Fruit fly (Drosophila melanogaster) whole organism, embryonic: ENCODE measurements around the gene CG8135.
A peak's percentile ranks its signal among the peaks of the same experiment; 100 is the strongest.

ENCODE experiments used
- Atf6 ChIP-seq: fragments of 200-800 bp; sonication (Bioruptor generic); IDR thresholded peaks from 2 replicates; pipeline ENCODE4 v1.3.6; 2022; ENCODE audit warnings: missing biosample characterization, missing genetic modification characterization
- Bdp1 ChIP-seq: fragments of 200-800 bp; sonication (Bioruptor generic); optimal IDR thresholded peaks from 3 replicates; lab custom pipeline; 2016; ENCODE audit warnings: missing biosample characterization, missing genetic modification characterization
- CG12299 ChIP-seq: fragments of 200-800 bp; sonication (Bioruptor generic); optimal IDR thresholded peaks from 2 replicates; lab custom pipeline; 2018; ENCODE audit warnings: missing biosample characterization, mild to moderate bottlenecking, missing genetic modification characterization
- CG13894 ChIP-seq: fragments of 200-800 bp; sonication (Bioruptor generic); optimal IDR thresholded peaks from 3 replicates; lab custom pipeline; 2018; ENCODE audit warnings: missing biosample characterization, mild to moderate bottlenecking, missing genetic modification characterization, moderate library complexity
- CG16813 ChIP-seq: fragments of 200-800 bp; sonication (Bioruptor generic); IDR thresholded peaks from 3 replicates; pipeline ENCODE4 v1.3.6; 2022; ENCODE audit warnings: missing biosample characterization, missing genetic modification characterization; ENCODE audit not compliant: partially characterized antibody
- CG2116 ChIP-seq: fragments of 200-800 bp; sonication (Bioruptor generic); optimal IDR thresholded peaks from 3 replicates; lab custom pipeline; 2018; ENCODE audit warnings: missing biosample characterization, mild to moderate bottlenecking, missing genetic modification characterization
- CG2678 ChIP-seq: fragments of 200-800 bp; sonication (Bioruptor generic); optimal IDR thresholded peaks from 3 replicates; lab custom pipeline; 2019; ENCODE audit warnings: missing biosample characterization, mild to moderate bottlenecking, missing genetic modification characterization, moderate library complexity
- CG30020 ChIP-seq: fragments of 200-800 bp; optimal IDR thresholded peaks from 2 replicates; lab custom pipeline; 2019; ENCODE audit warnings: missing biosample characterization, mild to moderate bottlenecking, missing genetic modification characterization, moderate library complexity
- CG34224 ChIP-seq: fragments of 200-800 bp; sonication (Bioruptor generic); IDR thresholded peaks from 3 replicates; pipeline ENCODE4 v1.3.6; 2022; ENCODE audit warnings: missing biosample characterization, missing genetic modification characterization; ENCODE audit not compliant: partially characterized antibody
- CG3847 ChIP-seq: fragments of 200-800 bp; sonication (Bioruptor generic); IDR thresholded peaks from 2 replicates; pipeline ENCODE4 v1.3.6; 2022; ENCODE audit warnings: missing biosample characterization, missing genetic modification characterization
- CG4328 ChIP-seq: fragments of 200-800 bp; sonication (Bioruptor generic); optimal IDR thresholded peaks from 3 replicates; lab custom pipeline; 2017; ENCODE audit warnings: missing biosample characterization, missing genetic modification reagents, missing genetic modification characterization
- CG43689 ChIP-seq: fragments of 200-800 bp; sonication (Bioruptor generic); IDR thresholded peaks from 2 replicates; pipeline ENCODE4 v1.3.6; 2022; ENCODE audit warnings: missing biosample characterization, missing genetic modification characterization
- CG7556 ChIP-seq: fragments of 200-800 bp; sonication (Bioruptor generic); optimal IDR thresholded peaks from 2 replicates; lab custom pipeline; 2017; ENCODE audit warnings: missing biosample characterization, mild to moderate bottlenecking, missing genetic modification characterization
- CG7786 ChIP-seq: fragments of 200-800 bp; sonication (Bioruptor generic); optimal IDR thresholded peaks from 2 replicates; lab custom pipeline; 2016; ENCODE audit warnings: missing biosample characterization, missing genetic modification characterization
- CoRest ChIP-seq: fragments of 200-800 bp; sonication (Bioruptor generic); optimal IDR thresholded peaks from 3 replicates; lab custom pipeline; 2018; ENCODE audit warnings: missing biosample characterization, mild to moderate bottlenecking, missing genetic modification characterization, moderate library complexity
- Dll ChIP-seq: fragments of 200-800 bp; sonication (Bioruptor generic); IDR thresholded peaks from 4 replicates; pipeline ENCODE4 v1.3.6; 2022; ENCODE audit warnings: missing biosample characterization, missing genetic modification characterization; ENCODE audit not compliant: partially characterized antibody
- Doc3 ChIP-seq: fragments of 200-800 bp; sonication (Bioruptor generic); IDR thresholded peaks from 3 replicates; pipeline ENCODE4 v1.3.6; 2022; ENCODE audit warnings: missing biosample characterization, missing genetic modification characterization; ENCODE audit not compliant: partially characterized antibody
- Dref ChIP-seq: fragments of 200-800 bp; sonication (Bioruptor generic); IDR thresholded peaks from 2 replicates; pipeline ENCODE4 v1.3.6; 2022; ENCODE audit warnings: missing biosample characterization, missing genetic modification characterization
- Gug ChIP-seq: fragments of 200-800 bp; sonication (Bioruptor generic); IDR thresholded peaks from 4 replicates; pipeline ENCODE4 v1.3.6; 2022; ENCODE audit warnings: missing biosample characterization, missing genetic modification characterization
- HLH4C ChIP-seq: fragments of 200-800 bp; sonication (Bioruptor generic); IDR thresholded peaks from 3 replicates; pipeline ENCODE4 v1.3.6; 2022; ENCODE audit warnings: missing biosample characterization, missing genetic modification characterization; ENCODE audit not compliant: partially characterized antibody
- Lim3 ChIP-seq: fragments of 200-800 bp; sonication (Bioruptor generic); IDR thresholded peaks from 2 replicates; pipeline ENCODE4 v1.3.6; 2022; ENCODE audit warnings: missing biosample characterization, missing genetic modification characterization
- Mrtf ChIP-seq: fragments of 200-800 bp; sonication (Bioruptor generic); IDR thresholded peaks from 3 replicates; pipeline ENCODE4 v1.3.6; 2022; ENCODE audit warnings: missing biosample characterization, missing genetic modification characterization
- Myb ChIP-seq: fragments of 200-800 bp; sonication (Bioruptor generic); optimal IDR thresholded peaks from 2 replicates; lab custom pipeline; 2016; ENCODE audit warnings: missing biosample characterization, missing genetic modification characterization
- NK7.1 ChIP-seq: fragments of 200-800 bp; sonication (Bioruptor generic); optimal IDR thresholded peaks from 3 replicates; lab custom pipeline; 2016; ENCODE audit warnings: missing biosample characterization, missing genetic modification characterization
- Rx ChIP-seq: fragments of 200-800 bp; sonication (Bioruptor generic); IDR thresholded peaks from 2 replicates; pipeline ENCODE4 v1.3.6; 2022; ENCODE audit warnings: missing biosample characterization, missing genetic modification characterization
- Xrp1 ChIP-seq: fragments of 200-800 bp; sonication (Bioruptor generic); IDR thresholded peaks from 2 replicates; pipeline ENCODE4 v1.3.6; 2022; ENCODE audit warnings: missing biosample characterization, missing genetic modification characterization
- ara ChIP-seq: fragments of 200-800 bp; sonication (Bioruptor generic); IDR thresholded peaks from 2 replicates; pipeline ENCODE4 v1.3.6; 2022; ENCODE audit warnings: missing biosample characterization, missing genetic modification characterization
- ash1 ChIP-seq: fragments of 200-800 bp; sonication (Bioruptor generic); optimal IDR thresholded peaks from 2 replicates; lab custom pipeline; 2018; ENCODE audit warnings: missing biosample characterization, mild to moderate bottlenecking, missing genetic modification characterization
- bab2 ChIP-seq: fragments of 200-800 bp; sonication (Bioruptor generic); optimal IDR thresholded peaks from 2 replicates; lab custom pipeline; 2016; ENCODE audit warnings: missing biosample characterization, missing genetic modification characterization
- bbx ChIP-seq: fragments of 200-800 bp; sonication (Bioruptor generic); IDR thresholded peaks from 2 replicates; pipeline ENCODE4 v1.3.6; 2022; ENCODE audit warnings: missing biosample characterization, missing genetic modification characterization; ENCODE audit not compliant: partially characterized antibody
- cad ChIP-seq: fragments of >200 bp; optimal IDR thresholded peaks from 2 replicates; lab custom pipeline; 2017; ENCODE audit warnings: missing biosample characterization, missing genetic modification characterization
- dimm ChIP-seq: fragments of 200-800 bp; sonication (Bioruptor generic); IDR thresholded peaks from 2 replicates; pipeline ENCODE4 v1.3.6; 2022; ENCODE audit warnings: missing biosample characterization, missing genetic modification characterization
- dm ChIP-seq: fragments of 200-800 bp; sonication (Bioruptor generic); optimal IDR thresholded peaks from 3 replicates; lab custom pipeline; 2016; ENCODE audit warnings: missing biosample characterization, missing genetic modification characterization
- ftz-f1 ChIP-seq: fragments of 200-800 bp; sonication (Bioruptor generic); optimal IDR thresholded peaks from 2 replicates; lab custom pipeline; 2016; ENCODE audit warnings: missing biosample characterization, missing genetic modification characterization
- hkb ChIP-seq, 2 experiments: fragments of 200-800 bp in 1 of 2; fragments of >200 bp in 1 of 2; sonication (Bioruptor generic) in 1 of 2; IDR thresholded peaks in 1 of 2; optimal IDR thresholded peaks in 1 of 2; 2 replicates each; pipeline versions ENCODE4 v1.3.6 to Lab custom; 2017 to 2022; ENCODE audit warnings: missing biosample characterization in 1 of 2, missing genetic modification characterization in 1 of 2
- lilli ChIP-seq: fragments of 200-800 bp; sonication (Bioruptor generic); optimal IDR thresholded peaks from 3 replicates; lab custom pipeline; 2016; ENCODE audit warnings: missing biosample characterization, missing genetic modification characterization
- mam ChIP-seq: fragments of 200-800 bp; sonication (Bioruptor generic); optimal IDR thresholded peaks from 3 replicates; lab custom pipeline; 2016; ENCODE audit warnings: missing biosample characterization, missing genetic modification characterization
- mirr ChIP-seq: fragments of 200-800 bp; sonication (Bioruptor generic); optimal IDR thresholded peaks from 3 replicates; lab custom pipeline; 2018; ENCODE audit warnings: missing biosample characterization, mild to moderate bottlenecking, missing genetic modification characterization
- nmo ChIP-seq: fragments of 200-800 bp; sonication (Bioruptor generic); optimal IDR thresholded peaks from 2 replicates; lab custom pipeline; 2018; ENCODE audit warnings: missing biosample characterization, mild to moderate bottlenecking, missing genetic modification characterization, moderate library complexity
- pzg ChIP-seq: fragments of 200-800 bp; sonication (Bioruptor generic); optimal IDR thresholded peaks from 3 replicates; lab custom pipeline; 2018; ENCODE audit warnings: missing biosample characterization, mild to moderate bottlenecking, missing genetic modification characterization, moderate library complexity
- repo ChIP-seq: fragments of 200-800 bp; sonication (Bioruptor generic); optimal IDR thresholded peaks from 2 replicates; lab custom pipeline; 2016; ENCODE audit warnings: missing biosample characterization, missing genetic modification characterization
- so ChIP-seq: fragments of 200-800 bp; sonication (Bioruptor generic); IDR thresholded peaks from 3 replicates; pipeline ENCODE4 v1.3.6; 2022; ENCODE audit warnings: missing biosample characterization, missing genetic modification characterization
- sr ChIP-seq: fragments of 200-800 bp; sonication (Bioruptor generic); IDR thresholded peaks from 3 replicates; pipeline ENCODE4 v1.3.6; 2022; ENCODE audit warnings: missing biosample characterization, missing genetic modification characterization
- stwl ChIP-seq: fragments of 200-800 bp; sonication (Bioruptor generic); optimal IDR thresholded peaks from 3 replicates; lab custom pipeline; 2018; ENCODE audit warnings: missing biosample characterization, mild to moderate bottlenecking, missing genetic modification characterization, moderate library complexity
- tio ChIP-seq: fragments of 200-800 bp; sonication (Bioruptor generic); optimal IDR thresholded peaks from 2 replicates; lab custom pipeline; 2017; ENCODE audit warnings: missing biosample characterization, missing genetic modification characterization, inconsistent platforms
- trem ChIP-seq: fragments of 200-800 bp; optimal IDR thresholded peaks from 3 replicates; lab custom pipeline; 2019; ENCODE audit warnings: missing biosample characterization, mild to moderate bottlenecking, missing genetic modification characterization, moderate library complexity
- tup ChIP-seq: fragments of 200-800 bp; sonication (Bioruptor generic); optimal IDR thresholded peaks from 2 replicates; lab custom pipeline; 2016; ENCODE audit warnings: missing biosample characterization, mild to moderate bottlenecking, missing genetic modification characterization, moderate library complexity
- vnd ChIP-seq: fragments of 200-800 bp; sonication (Bioruptor generic); IDR thresholded peaks from 3 replicates; pipeline ENCODE4 v1.3.6; 2022; ENCODE audit warnings: missing biosample characterization, missing genetic modification characterization; ENCODE audit not compliant: partially characterized antibody

CG8135 gene

DNA sequence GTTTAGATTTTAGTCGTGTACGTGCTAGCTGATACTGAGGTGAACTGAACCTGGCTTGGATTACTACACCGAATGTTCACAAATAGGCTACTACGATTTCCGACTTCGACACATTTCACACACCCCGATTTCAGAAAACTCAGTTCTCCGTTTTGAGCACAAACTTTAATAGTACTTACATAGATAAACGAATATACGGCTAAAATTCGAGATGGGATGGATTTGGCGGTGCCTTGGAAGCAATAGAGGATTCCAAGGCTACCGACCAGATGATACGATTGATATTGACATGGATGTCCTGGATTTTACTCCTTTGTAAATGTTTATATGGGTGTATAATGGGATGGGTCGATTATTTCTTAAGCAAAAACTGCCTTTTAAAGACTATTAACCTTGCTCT lies 6.0 kb downstream of the CG8135 start, which contains the start of gene betaTub85D:
TSS of gene betaTub85D (minus strand) at position 101 of the 400 bp plus-strand sequence.
- TF ChIP-seq dimm, result no peak
- TF ChIP-seq mirr (GFP tag; lab: Kevin White, UChicago), result no peak
- no peak for TF ChIP-seq mam (GFP tag; lab: Kevin White, UChicago)
- TF ChIP-seq Xrp1 (GFP tag; lab: Robert Waterston, UW), result no peak
- no peak for TF ChIP-seq Mrtf
- no peak for TF ChIP-seq ash1
- TF ChIP-seq CG16813 (GFP tag; lab: Robert Waterston, UW), result no peak
- no peak for TF ChIP-seq CG4328 (GFP tag; lab: Kevin White, UChicago)
- TF ChIP-seq Lim3 (GFP tag; lab: Robert Waterston, UW), result no peak
- no peak for TF ChIP-seq hkb (optimal IDR thresholded peaks at IDR 0.05; lab: Kevin White, UChicago)
- no peak for TF ChIP-seq hkb (GFP tag; IDR thresholded peaks at IDR 0.05; lab: Robert Waterston, UW)
- TF ChIP-seq cad (GFP tag; lab: Kevin White, UChicago), result no peak

DNA sequence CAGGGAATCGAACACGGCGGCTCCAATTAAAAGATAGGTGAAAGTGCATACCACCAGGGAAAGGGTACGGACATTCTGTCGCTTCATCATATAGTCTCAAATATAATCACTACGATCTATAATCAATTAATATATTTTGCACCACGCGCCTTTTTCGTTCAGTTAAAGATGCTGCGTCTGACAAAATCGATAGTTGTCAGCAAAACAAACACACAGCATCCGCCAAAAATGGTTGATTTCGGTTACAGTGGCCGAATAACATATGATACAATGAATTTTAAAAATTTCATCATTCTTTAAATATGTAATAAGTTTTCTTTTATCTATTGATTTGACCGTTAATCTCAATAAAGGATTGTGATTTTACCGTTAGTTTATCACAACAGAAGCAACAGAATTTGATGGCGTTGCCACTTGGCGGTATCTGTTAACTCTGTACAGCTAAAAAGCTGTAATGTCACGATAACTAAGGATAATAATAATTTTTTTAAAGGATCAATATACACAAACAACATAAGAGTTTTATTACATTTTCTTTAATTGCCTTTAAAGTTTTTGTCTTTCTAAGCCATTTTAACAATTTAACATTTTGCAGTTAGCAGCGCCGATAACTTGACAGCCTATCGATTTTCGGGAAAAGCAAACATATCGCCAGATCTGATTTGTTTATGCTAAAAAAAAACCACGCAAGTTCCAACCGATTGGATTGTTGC lies 7.9 kb downstream of the CG8135 start, which contains the start of the genes Task7 and alpha-Man-IIa:
TSS of gene Task7 (minus strand) at position 366 of the 713 bp plus-strand sequence.
TSS of gene alpha-Man-IIa (plus strand) at position 621 of the 713 bp plus-strand sequence.
- TF ChIP-seq Myb (peak; percentile 70), Dll (GFP tag; lab: Robert Waterston, UW) (peak; percentile 74; the same call in 3 of the 4 replicates), CG13894 (tag; lab: Kevin White, UChicago) (no peak), Rx (no peak), CG30020 (tag; lab: Kevin White, UChicago) (no peak), nmo (GFP tag; lab: Kevin White, UChicago) (peak; percentile 42), pzg (GFP tag; lab: Kevin White, UChicago) (peak; percentile 38), CG3847 (GFP tag; lab: Robert Waterston, UW) (no peak), NK7.1 (GFP tag; lab: Kevin White, UChicago) (no peak), repo (GFP tag; lab: Kevin White, UChicago) (no peak), CG7786 (no peak), dm (GFP tag; lab: Kevin White, UChicago) (no peak), CG43689 (no peak), bbx (GFP tag; lab: Robert Waterston, UW) (peak; percentile 42; the same call in 1 of the 2 replicates), HLH4C (GFP tag; lab: Robert Waterston, UW) (peak; percentile 47; the same call in 2 of the 3 replicates), Atf6 (GFP tag; lab: Robert Waterston, UW) (no peak), Dref (peak; percentile 66), Doc3 (GFP tag; lab: Robert Waterston, UW) (0 out of 3 replicates have a peak, but pooled peaks have one; percentile 47), tio (no peak), CoRest (tag; lab: Kevin White, UChicago) (peak; percentile 42), tup (GFP tag; lab: Kevin White, UChicago) (no peak), trem (tag; lab: Kevin White, UChicago) (peak; percentile 97), CG12299 (tag; lab: Kevin White, UChicago) (no peak), lilli (GFP tag; lab: Kevin White, UChicago) (peak; percentile 6), CG2678 (tag; lab: Kevin White, UChicago) (no peak), CG2116 (GFP tag; lab: Kevin White, UChicago) (peak; percentile 66), Gug (GFP tag; lab: Robert Waterston, UW) (no peak), so (GFP tag; lab: Robert Waterston, UW) (no peak), Bdp1 (GFP tag; lab: Kevin White, UChicago) (no peak), ara (no peak), CG7556 (GFP tag; lab: Kevin White, UChicago) (no peak), vnd (GFP tag; lab: Robert Waterston, UW) (no peak), stwl (tag; lab: Kevin White, UChicago) (peak; percentile 58), CG16813 (GFP tag; lab: Robert Waterston, UW) (0 out of 3 replicates have a peak, but pooled peaks have one; percentile 7), CG34224 (GFP tag; lab: Robert Waterston, UW) (peak; percentile 47; the same call in 1 of the 3 replicates), bab2 (no peak), sr (GFP tag; lab: Robert Waterston, UW) (no peak), ftz-f1 (GFP tag; lab: Kevin White, UChicago) (no peak)
